Worm (Caenorhabditis elegans): Measurements from ENCODE around the gene sre-37.

The sre-37 gene

DNA sequence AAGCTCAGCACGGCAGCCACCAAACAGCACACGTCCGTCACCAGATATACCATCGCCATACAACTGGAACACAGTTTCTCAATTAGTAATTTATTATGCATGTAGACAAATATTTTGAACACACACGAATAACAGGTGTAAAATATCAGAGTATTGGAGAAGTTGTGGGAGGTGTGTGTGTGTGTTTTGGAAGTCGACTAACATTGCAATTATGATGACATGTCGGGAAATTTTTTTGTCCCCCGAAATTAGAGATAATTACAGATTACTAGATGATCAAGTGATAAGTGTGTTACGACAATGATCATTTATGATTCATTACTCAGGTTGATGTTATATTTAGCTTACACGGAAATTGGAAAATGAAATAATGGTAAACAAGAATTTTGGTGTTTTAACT, 35.9 kb upstream of the sre-37 start, which contains the start of gene Y57A10C.8:
Gene Y57A10C.8, minus strand, starts transcription at position 101 of the 400 bp plus-strand sequence.
- TF ChIP-seq sox-2 (GFP tag; IDR thresholded peaks at IDR 0.05) = no peak
- TF ChIP-seq K02D7.2 (tag; optimal IDR thresholded peaks at IDR 0.05) = no peak
- TF ChIP-seq fkh-6 (tag; optimal IDR thresholded peaks at IDR 0.05) = no peak
- no peak for TF ChIP-seq pros-1 (tag; optimal IDR thresholded peaks at IDR 0.05)
- no peak for TF ChIP-seq lim-6 (tag; optimal IDR thresholded peaks at IDR 0.05)
- no peak for TF ChIP-seq hlh-13 (GFP tag; optimal IDR thresholded peaks at IDR 0.05)
- no peak for TF ChIP-seq lin-11 (tag; optimal IDR thresholded peaks at IDR 0.05)
- no peak for TF ChIP-seq elt-4 (tag; optimal IDR thresholded peaks at IDR 0.05)
- TF ChIP-seq unc-42 (tag; optimal IDR thresholded peaks at IDR 0.05) = no peak
- no peak for TF ChIP-seq F13H6.1 (tag; optimal IDR thresholded peaks at IDR 0.05)
- TF ChIP-seq ahr-1 (tag; optimal IDR thresholded peaks at IDR 0.05) = no peak
- TF ChIP-seq unc-3 (GFP tag; conservative IDR thresholded peaks at IDR 0.05) = no peak
- no peak for TF ChIP-seq unc-3 (tag; optimal IDR thresholded peaks at IDR 0.05)
- no peak for TF ChIP-seq ztf-16 (tag; optimal IDR thresholded peaks at IDR 0.05)
- no peak for TF ChIP-seq ceh-19 (GFP tag; optimal IDR thresholded peaks at IDR 0.05)

DNA sequence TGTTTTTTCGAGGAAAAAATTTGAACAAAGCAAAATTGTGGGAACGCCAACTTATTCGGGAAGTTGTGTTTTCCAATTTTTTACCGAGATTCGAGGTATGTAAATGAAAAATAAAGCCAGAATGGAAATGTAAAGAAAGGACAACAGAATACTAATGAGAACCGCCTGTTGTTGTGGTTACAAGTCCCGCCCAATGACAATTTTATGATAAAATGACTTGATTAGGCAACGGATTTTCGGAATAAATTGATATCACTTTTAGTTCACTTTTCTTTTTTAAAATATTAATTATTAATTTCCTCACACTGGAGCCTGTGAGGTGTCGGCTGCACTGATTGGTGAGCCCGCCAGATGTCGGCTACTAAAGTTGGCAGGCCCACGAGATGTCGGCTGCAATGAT, 33.3 kb upstream of the sre-37 start, which contains the start of gene dct-12:
Gene dct-12, minus strand, starts transcription at position 101 of the 400 bp plus-strand sequence.
- TF ChIP-seq zip-5 (tag; optimal IDR thresholded peaks at IDR 0.05) (no peak), pha-4 (tag; optimal IDR thresholded peaks at IDR 0.05) (no peak), odd-2 (tag; optimal IDR thresholded peaks at IDR 0.05) (no peak), ceh-30 (tag; optimal IDR thresholded peaks at IDR 0.05) (no peak), dve-1 (tag; optimal IDR thresholded peaks at IDR 0.05) (no peak), ceh-18 (tag; optimal IDR thresholded peaks at IDR 0.05) (no peak), K09A11.1 (tag; optimal IDR thresholded peaks at IDR 0.05; ENCODE audit: insufficient read depth) (no peak), unc-86 (tag; optimal IDR thresholded peaks at IDR 0.05) (no peak), gmeb-2 (tag; optimal IDR thresholded peaks at IDR 0.05) (no peak), ttx-3 (tag; optimal IDR thresholded peaks at IDR 0.05) (no peak), ceh-45 (GFP tag; IDR thresholded peaks at IDR 0.05) (no peak)

- TF ChIP-seq sdc-2 (tag; optimal IDR thresholded peaks at IDR 0.05) (no peak), T23F11.4 (GFP tag; optimal IDR thresholded peaks at IDR 0.05) (no peak), ceh-45 (GFP tag; IDR thresholded peaks at IDR 0.05) (no peak), hlh-13 (GFP tag; optimal IDR thresholded peaks at IDR 0.05) (no peak), eyg-1 (tag; optimal IDR thresholded peaks at IDR 0.05) (no peak), ceh-34 (tag; optimal IDR thresholded peaks at IDR 0.05) (no peak), pag-3 (tag; optimal IDR thresholded peaks at IDR 0.05; ENCODE audit: borderline replicate concordance) (no peak), dve-1 (tag; optimal IDR thresholded peaks at IDR 0.05) (no peak), lim-6 (tag; optimal IDR thresholded peaks at IDR 0.05) (no peak), tbx-7 (tag; optimal IDR thresholded peaks at IDR 0.05) (no peak), ceh-9 (tag; optimal IDR thresholded peaks at IDR 0.05) (no peak), npax-4 (tag; optimal IDR thresholded peaks at IDR 0.05) (no peak), sox-4 (tag; optimal IDR thresholded peaks at IDR 0.05) (no peak), syd-9 (tag; optimal IDR thresholded peaks at IDR 0.05) (no peak), hlh-6 (tag; optimal IDR thresholded peaks at IDR 0.05) (no peak), lin-11 (tag; optimal IDR thresholded peaks at IDR 0.05) (no peak), dmd-4 (tag; optimal IDR thresholded peaks at IDR 0.05; ENCODE audit: borderline replicate concordance) (no peak), fkh-6 (tag; optimal IDR thresholded peaks at IDR 0.05) (no peak), elt-2 (tag; optimal IDR thresholded peaks at IDR 0.05) (no peak)
Observed at ce11 chrII:12435202-12435872, 30.3 kb upstream of the sre-37 start.

Data from whole organism, late embryonic.